Fruit fly (Drosophila melanogaster): ENCODE data around the gene eIF2beta.
A peak's percentile ranks its signal among the peaks of the same experiment; 100 is the strongest.

Gene eIF2beta

DNA sequence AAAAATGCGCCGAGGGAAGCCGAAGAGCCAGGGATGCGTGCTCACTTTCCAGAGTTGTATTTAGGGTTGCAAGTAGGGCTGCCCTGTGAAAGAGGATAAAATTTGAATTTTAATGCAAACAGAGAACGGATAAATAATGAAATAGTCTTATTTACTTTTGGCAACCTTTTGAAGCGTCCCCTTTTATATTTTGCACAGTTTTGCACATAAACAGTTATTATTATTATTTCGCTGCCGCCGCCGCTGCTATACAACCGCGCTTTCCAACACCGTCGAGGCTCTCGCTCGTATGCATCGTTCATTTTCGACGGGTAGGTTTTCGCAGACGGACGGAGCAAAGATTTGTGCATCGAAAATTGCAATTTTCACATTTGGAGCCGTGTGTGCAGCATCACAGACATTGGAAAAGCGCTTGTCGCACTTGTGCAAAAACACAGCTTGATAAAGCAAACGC, 11.7 kb downstream of the eIF2beta start, which contains the start of the genes sti and tral (continued):
- TF ChIP-seq gt (GFP tag; IDR thresholded peaks at IDR 0.05) (peak; percentile 60; the same call in 1 of the 2 replicates), CG33557 (GFP tag; optimal IDR thresholded peaks at IDR 0.05) (peak; percentile 78), ranshi (GFP tag; IDR thresholded peaks at IDR 0.05) (peak; percentile 86), dm (GFP tag; optimal IDR thresholded peaks at IDR 0.05) (peak; percentile 87), Fer2 (tag; optimal IDR thresholded peaks at IDR 0.05) (peak; percentile 89), CG13894 (tag; optimal IDR thresholded peaks at IDR 0.05) (peak; percentile 88), zf30C (GFP tag; optimal IDR thresholded peaks at IDR 0.05) (peak; percentile 18), CG12659 (GFP tag; optimal IDR thresholded peaks at IDR 0.05) (peak; percentile 92), gem (tag; optimal IDR thresholded peaks at IDR 0.05) (peak; percentile 88), CG1647 (GFP tag; optimal IDR thresholded peaks at IDR 0.05) (peak; percentile 95), NK7.1 (GFP tag; optimal IDR thresholded peaks at IDR 0.05) (peak; percentile 88), Sox102F (GFP tag; optimal IDR thresholded peaks at IDR 0.05) (peak; percentile 83), Myb (GFP tag; optimal IDR thresholded peaks at IDR 0.05) (peak; percentile 93), Blimp-1 (GFP tag; optimal IDR thresholded peaks at IDR 0.05) (peak; percentile 76), Meics (GFP tag; optimal IDR thresholded peaks at IDR 0.05) (peak; percentile 88), bcd (GFP tag; optimal IDR thresholded peaks at IDR 0.05) (peak; percentile 89), CG13624 (GFP tag; optimal IDR thresholded peaks at IDR 0.05) (peak; percentile 96), Ets97D (GFP tag; optimal IDR thresholded peaks at IDR 0.05) (peak; percentile 97), onecut (GFP tag; IDR thresholded peaks at IDR 0.05) (peak; percentile 46), Ada2b (GFP tag; IDR thresholded peaks at IDR 0.05) (peak; percentile 74), CG2129 (GFP tag; IDR thresholded peaks at IDR 0.05; ENCODE audit: partially characterized antibody) (no peak), CG34422 (GFP tag; IDR thresholded peaks at IDR 0.05) (peak; percentile 79; the same call in 2 of the 3 replicates), Dek (tag; optimal IDR thresholded peaks at IDR 0.05) (peak; percentile 83), inv (GFP tag; IDR thresholded peaks at IDR 0.05; ENCODE audit: partially characterized antibody) (no peak), sqz (GFP tag; optimal IDR thresholded peaks at IDR 0.05) (peak; percentile 79), CG11560 (tag; IDR thresholded peaks at IDR 0.05) (peak; percentile 81), CG32532 (GFP tag; IDR thresholded peaks at IDR 0.05) (peak; percentile 89), Hey (tag; optimal IDR thresholded peaks at IDR 0.05) (peak; percentile 58), crc (GFP tag; optimal IDR thresholded peaks at IDR 0.05) (peak; percentile 77), CoRest (tag; optimal IDR thresholded peaks at IDR 0.05) (peak; percentile 89), knrl (GFP tag; IDR thresholded peaks at IDR 0.05; ENCODE audit: partially characterized antibody) (peak; percentile 43; the same call in 1 of the 3 replicates), Kr (GFP tag; optimal IDR thresholded peaks at IDR 0.05) (no peak), usp (GFP tag; optimal IDR thresholded peaks at IDR 0.05) (no peak), zen (tag; optimal IDR thresholded peaks at IDR 0.05) (peak; percentile 82), H2.0 (GFP tag; IDR thresholded peaks at IDR 0.05) (peak; percentile 69), hkb (optimal IDR thresholded peaks at IDR 0.05) (peak; percentile 81), hkb (GFP tag; IDR thresholded peaks at IDR 0.05) (peak; percentile 83), Scr (GFP tag; IDR thresholded peaks at IDR 0.05; ENCODE audit: partially characterized antibody) (peak; percentile 53), CG10565 (GFP tag; optimal IDR thresholded peaks at IDR 0.05) (peak; percentile 59), CG30431 (GFP tag; optimal IDR thresholded peaks at IDR 0.05) (peak; percentile 83), yki (optimal IDR thresholded peaks at IDR 0.05) (no peak), corto (GFP tag; optimal IDR thresholded peaks at IDR 0.05) (peak; percentile 81), CG6272 (GFP tag; IDR thresholded peaks at IDR 0.05) (peak; percentile 87), CG11504 (tag; optimal IDR thresholded peaks at IDR 0.05) (no peak), tin (GFP tag; optimal IDR thresholded peaks at IDR 0.05) (peak; percentile 95), hbn (GFP tag; IDR thresholded peaks at IDR 0.05; ENCODE audit: partially characterized antibody) (no peak), wor (GFP tag; IDR thresholded peaks at IDR 0.05) (peak; percentile 65), ATbp (GFP tag; optimal IDR thresholded peaks at IDR 0.05) (peak; percentile 60), HLHmδ (GFP tag; optimal IDR thresholded peaks at IDR 0.05) (no peak), Opbp (GFP tag; IDR thresholded peaks at IDR 0.05; ENCODE audit: partially characterized antibody) (no peak)
